Worm (Caenorhabditis elegans) whole organism, L4/young adult: Measurements from ENCODE around the gene F36G3.3.

Source experiments
- W03F9.2 ChIP-seq: fragments of 150-350 bp; optimal IDR thresholded peaks from 2 replicates; lab custom pipeline; 2014; ENCODE audit warnings: missing biosample characterization, missing genetic modification characterization
- dao-5 ChIP-seq: sonication (generic microtip); optimal IDR thresholded peaks from 2 replicates; lab custom pipeline; 2016; ENCODE audit warnings: missing genotype, missing genetic modification characterization, moderate library complexity, missing compliant biosample characterization
- him-1 ChIP-seq: sonication (generic microtip); optimal IDR thresholded peaks from 2 replicates; lab custom pipeline; 2016; ENCODE audit warnings: missing genotype, missing genetic modification reagents, missing genetic modification characterization, missing compliant biosample characterization

Gene F36G3.3

ce11 chrX:9846975-9847374, 48.3 kb downstream of the F36G3.3 start, which contains the start of gene vab-15:
vab-15 (plus strand) TSS chrX:9847275.
- TF ChIP-seq dao-5 (tag; lab: Kevin White, UChicago), result no peak
- no peak for TF ChIP-seq W03F9.2 (tag; lab: Kevin White, UChicago)
- TF ChIP-seq him-1, result no peak

DNA sequence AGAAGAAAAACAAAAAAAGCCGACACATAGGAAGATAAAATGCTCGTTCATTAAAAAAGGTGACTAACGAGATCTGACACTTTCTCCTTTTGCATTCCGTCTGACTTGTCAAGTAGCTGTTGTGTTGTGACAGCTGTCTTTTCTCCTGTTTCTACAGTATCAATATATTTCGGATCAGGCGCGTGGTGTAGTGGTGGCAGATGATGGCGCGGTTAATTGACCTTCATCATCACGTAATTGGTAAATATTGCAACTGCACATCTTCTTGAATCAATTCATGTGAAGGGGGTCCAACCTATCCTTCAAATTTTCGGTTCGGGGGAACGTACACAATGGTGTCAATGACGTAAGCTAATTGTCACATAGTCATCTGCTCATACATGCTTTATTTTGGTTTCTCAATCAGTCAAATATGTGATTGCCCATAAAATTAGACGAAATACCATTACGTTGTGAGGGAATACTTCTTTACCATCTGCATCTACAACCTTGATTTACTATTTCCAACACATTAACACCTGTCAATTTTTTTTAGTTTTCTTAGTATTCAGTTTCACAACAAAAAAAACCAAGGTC, 49.7 kb downstream of the F36G3.3 start:
- no peak for TF ChIP-seq W03F9.2 (tag; lab: Kevin White, UChicago)
- no peak for TF ChIP-seq dao-5 (tag; lab: Kevin White, UChicago)
- no peak for TF ChIP-seq him-1

DNA sequence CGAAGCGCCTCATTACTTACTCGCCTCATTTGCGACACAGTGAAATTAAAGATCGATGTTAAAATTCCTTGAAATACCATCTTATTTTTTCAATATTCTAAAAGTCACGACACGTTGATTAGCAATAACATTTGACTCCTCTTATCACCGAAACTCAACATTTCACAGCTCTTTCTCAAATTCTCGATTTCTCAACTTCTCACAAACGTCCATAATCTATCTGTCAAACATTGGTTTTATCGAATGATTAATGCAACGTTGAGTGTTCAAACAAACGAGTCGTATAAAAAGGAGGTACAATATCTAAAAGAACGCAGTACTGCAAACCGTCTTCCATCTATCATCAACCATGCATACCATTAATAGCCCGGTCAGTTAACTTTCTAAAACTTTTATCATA, 51.6 kb downstream of the F36G3.3 start, which contains the start of gene lec-8:
lec-8 (plus strand) TSS at position 314 of the 400 bp plus-strand sequence.
- TF ChIP-seq W03F9.2 (tag; lab: Kevin White, UChicago), result no peak
- no peak for TF ChIP-seq dao-5 (tag; lab: Kevin White, UChicago)
